Fruit fly (Drosophila melanogaster): Measurements from ENCODE around the gene Hmx.
A peak's percentile ranks its signal among the peaks of the same experiment; 100 is the strongest.

Hmx gene

dm6 chr3R:17535106-17535764 is 23.5 kb upstream of the Hmx start (continued):
- TF ChIP-seq Ets96B (tag; optimal IDR thresholded peaks at IDR 0.05) (peak; percentile 74), CG9139 (GFP tag; optimal IDR thresholded peaks at IDR 0.05) (no peak), Met (GFP tag; optimal IDR thresholded peaks at IDR 0.05) (peak; percentile 18), CG11294 (GFP tag; IDR thresholded peaks at IDR 0.05) (no peak), CG1621 (tag; optimal IDR thresholded peaks at IDR 0.05) (no peak), CG6792 (GFP tag; optimal IDR thresholded peaks at IDR 0.05) (peak; percentile 50), Eip75B (GFP tag; optimal IDR thresholded peaks at IDR 0.05) (no peak), CG3919 (GFP tag; optimal IDR thresholded peaks at IDR 0.05) (peak; percentile 47), CG15336 (GFP tag; IDR thresholded peaks at IDR 0.05) (peak; percentile 44)

dm6 chr3R:17536594-17537158 is 22.1 kb upstream of the Hmx start:
- TF ChIP-seq CG6854 (GFP tag; optimal IDR thresholded peaks at IDR 0.05): no peak
- TF ChIP-seq fkh (GFP tag; optimal IDR thresholded peaks at IDR 0.05): no peak
- TF ChIP-seq Eip93F (GFP tag; optimal IDR thresholded peaks at IDR 0.05): no peak
- TF ChIP-seq CG9139 (GFP tag; optimal IDR thresholded peaks at IDR 0.05): no peak
- no peak for TF ChIP-seq Eip75B (GFP tag; optimal IDR thresholded peaks at IDR 0.05)
- TF ChIP-seq ss (GFP tag; optimal IDR thresholded peaks at IDR 0.05): no peak
- TF ChIP-seq CG32006 (GFP tag; optimal IDR thresholded peaks at IDR 0.05): peak; percentile 23
- TF ChIP-seq Sox14 (GFP tag; optimal IDR thresholded peaks at IDR 0.05): peak; percentile 21
- TF ChIP-seq Blimp-1 (GFP tag; optimal IDR thresholded peaks at IDR 0.05): no peak
- TF ChIP-seq acj6 (GFP tag; optimal IDR thresholded peaks at IDR 0.05): no peak
- TF ChIP-seq CG6792 (GFP tag; optimal IDR thresholded peaks at IDR 0.05): no peak
- TF ChIP-seq CG6163 (GFP tag; IDR thresholded peaks at IDR 0.05): peak; percentile 31; the same call in 1 of the 3 replicates
- no peak for TF ChIP-seq CG8632 (GFP tag; optimal IDR thresholded peaks at IDR 0.05)
- TF ChIP-seq Ets96B (tag; optimal IDR thresholded peaks at IDR 0.05): no peak
- no peak for TF ChIP-seq Sox102F (GFP tag; optimal IDR thresholded peaks at IDR 0.05)
- no peak for TF ChIP-seq CG3032 (tag; optimal IDR thresholded peaks at IDR 0.05)
- TF ChIP-seq Hr4 (GFP tag; optimal IDR thresholded peaks at IDR 0.05): no peak
- TF ChIP-seq CG8119 (GFP tag; IDR thresholded peaks at IDR 0.05): 0 out of 3 replicates have a peak, but pooled peaks have one; percentile 19
- TF ChIP-seq CG6808 (GFP tag; optimal IDR thresholded peaks at IDR 0.05): no peak
- TF ChIP-seq CG8319 (GFP tag; optimal IDR thresholded peaks at IDR 0.05): no peak
- TF ChIP-seq salr (GFP tag; optimal IDR thresholded peaks at IDR 0.05): peak in 1 of 2 experiments; percentile 4
- no peak for TF ChIP-seq Smox (GFP tag; optimal IDR thresholded peaks at IDR 0.05)
- no peak for TF ChIP-seq OdsH (GFP tag; optimal IDR thresholded peaks at IDR 0.05)
- TF ChIP-seq CG10669 (GFP tag; optimal IDR thresholded peaks at IDR 0.05): no peak
- TF ChIP-seq Eip78C (GFP tag): no peak
- TF ChIP-seq Sox15 (GFP tag; optimal IDR thresholded peaks at IDR 0.05): no peak
- TF ChIP-seq vri (GFP tag; optimal IDR thresholded peaks at IDR 0.05): peak; percentile 22
- TF ChIP-seq dac (GFP tag; optimal IDR thresholded peaks at IDR 0.05): no peak
- no peak for TF ChIP-seq CG34406 (GFP tag; optimal IDR thresholded peaks at IDR 0.05)
- no peak for TF ChIP-seq dsx (GFP tag; optimal IDR thresholded peaks at IDR 0.05; ENCODE audit: poor library complexity, severe bottlenecking)
- TF ChIP-seq lz (GFP tag; optimal IDR thresholded peaks at IDR 0.05): no peak
- TF ChIP-seq Ets21C (GFP tag; optimal IDR thresholded peaks at IDR 0.05): no peak
- peak; percentile 16 for TF ChIP-seq Met (GFP tag; optimal IDR thresholded peaks at IDR 0.05)
- no peak for TF ChIP-seq CG10631 (GFP tag; optimal IDR thresholded peaks at IDR 0.05)
- no peak for TF ChIP-seq Gug (GFP tag; IDR thresholded peaks at IDR 0.05)
- no peak for TF ChIP-seq CG11902 (GFP tag; optimal IDR thresholded peaks at IDR 0.05)
- no peak for TF ChIP-seq CG7368 (GFP tag; optimal IDR thresholded peaks at IDR 0.05)
- peak; percentile 29 for TF ChIP-seq Hr39 (GFP tag; optimal IDR thresholded peaks at IDR 0.05)
- no peak for TF ChIP-seq Hr38 (GFP tag; optimal IDR thresholded peaks at IDR 0.05)
- TF ChIP-seq CG31627 (GFP tag; optimal IDR thresholded peaks at IDR 0.05): no peak
- no peak for TF ChIP-seq CG1621 (tag; optimal IDR thresholded peaks at IDR 0.05)
- TF ChIP-seq CG11294 (GFP tag; IDR thresholded peaks at IDR 0.05): no peak
- TF ChIP-seq net (GFP tag; optimal IDR thresholded peaks at IDR 0.05): peak; percentile 18
- TF ChIP-seq fd59A (GFP tag; optimal IDR thresholded peaks at IDR 0.05): no peak
- TF ChIP-seq CG4318 (GFP tag; optimal IDR thresholded peaks at IDR 0.05): no peak
- TF ChIP-seq pdm3 (GFP tag; optimal IDR thresholded peaks at IDR 0.05): peak; percentile 18

All from whole organism, prepupa.